Fruit fly (Drosophila melanogaster): ENCODE measurements around the gene CG7600.

The CG7600 gene

dm6 chr3L:11169299-11170181, 41.0 kb upstream of the CG7600 start, which contains the start of the genes wls and Adck5 (continued):
- TF ChIP-seq CG18262 (tag; optimal IDR thresholded peaks at IDR 0.05) = no peak
- TF ChIP-seq sd (tag; optimal IDR thresholded peaks at IDR 0.05) = no peak
- no peak for TF ChIP-seq HmgD (GFP tag; optimal IDR thresholded peaks at IDR 0.05)
- TF ChIP-seq Neu2 (GFP tag; optimal IDR thresholded peaks at IDR 0.05; ENCODE audit: borderline replicate concordance) = no peak
- TF ChIP-seq seq (GFP tag; IDR thresholded peaks at IDR 0.05) = no peak
- peak; percentile 70 for TF ChIP-seq CG13296 (GFP tag; optimal IDR thresholded peaks at IDR 0.05)
- TF ChIP-seq prd (optimal IDR thresholded peaks at IDR 0.05) = no peak
- TF ChIP-seq prd (GFP tag; IDR thresholded peaks at IDR 0.05) = no peak
- no peak for TF ChIP-seq ato (GFP tag; IDR thresholded peaks at IDR 0.05; ENCODE audit: partially characterized antibody)
- TF ChIP-seq bcd (GFP tag; optimal IDR thresholded peaks at IDR 0.05) = peak; percentile 59
- TF ChIP-seq E2f1 (GFP tag; IDR thresholded peaks at IDR 0.05) = no peak
- TF ChIP-seq CHES-1-like (GFP tag; optimal IDR thresholded peaks at IDR 0.05) = peak; percentile 54
- TF ChIP-seq pho (GFP tag; optimal IDR thresholded peaks at IDR 0.05) = peak; percentile 43
- TF ChIP-seq CG34422 (GFP tag; IDR thresholded peaks at IDR 0.05) = peak; percentile 61; the same call in 1 of the 3 replicates
- no peak for TF ChIP-seq Trl (optimal IDR thresholded peaks at IDR 0.05)
- peak; percentile 23 for TF ChIP-seq Trl (GFP tag; optimal IDR thresholded peaks at IDR 0.05)
- peak; percentile 81 for TF ChIP-seq CG14710 (tag; optimal IDR thresholded peaks at IDR 0.05)
- no peak for TF ChIP-seq ash1 (GFP tag; optimal IDR thresholded peaks at IDR 0.05)
- TF ChIP-seq dati (GFP tag; IDR thresholded peaks at IDR 0.05) = no peak
- TF ChIP-seq Camta (GFP tag; optimal IDR thresholded peaks at IDR 0.05) = peak; percentile 59
- TF ChIP-seq dmrt99B (tag; optimal IDR thresholded peaks at IDR 0.05) = no peak
- no peak for TF ChIP-seq dan (GFP tag; IDR thresholded peaks at IDR 0.05)
- TF ChIP-seq CG13424 (tag; optimal IDR thresholded peaks at IDR 0.05) = peak; percentile 21
- TF ChIP-seq unc-4 (GFP tag; IDR thresholded peaks at IDR 0.05; ENCODE audit: partially characterized antibody) = no peak
- TF ChIP-seq CG14014 (GFP tag; IDR thresholded peaks at IDR 0.05) = peak; percentile 20; the same call in 1 of the 2 replicates
- TF ChIP-seq wek (GFP tag; optimal IDR thresholded peaks at IDR 0.05) = peak; percentile 62
- 0 out of 2 replicates have a peak, but pooled peaks have one; percentile 35 for TF ChIP-seq Awh (GFP tag; IDR thresholded peaks at IDR 0.05)
- TF ChIP-seq CG8359 (GFP tag; optimal IDR thresholded peaks at IDR 0.05; ENCODE audit: borderline replicate concordance) = no peak
- no peak for TF ChIP-seq zen (tag; optimal IDR thresholded peaks at IDR 0.05)
- peak; percentile 62 for TF ChIP-seq CG12391 (tag; optimal IDR thresholded peaks at IDR 0.05)
- TF ChIP-seq CG8944 (GFP tag; optimal IDR thresholded peaks at IDR 0.05) = no peak
- peak; percentile 12; the same call in 1 of the 2 replicates for TF ChIP-seq CG13287 (GFP tag; IDR thresholded peaks at IDR 0.05; ENCODE audit: partially characterized antibody)
- TF ChIP-seq Bgb (GFP tag; IDR thresholded peaks at IDR 0.05; ENCODE audit: partially characterized antibody) = peak; percentile 24; the same call in 1 of the 2 replicates
- peak; percentile 41 for TF ChIP-seq Lhr (GFP tag; optimal IDR thresholded peaks at IDR 0.05)
- peak in 1 of 2 experiments; percentile 70 for TF ChIP-seq insv (GFP tag; optimal IDR thresholded peaks at IDR 0.05)
- no peak for TF ChIP-seq Gug (GFP tag; IDR thresholded peaks at IDR 0.05)
- no peak for TF ChIP-seq CG10565 (GFP tag; optimal IDR thresholded peaks at IDR 0.05)
- TF ChIP-seq ase (GFP tag; IDR thresholded peaks at IDR 0.05) = 0 out of 3 replicates have a peak, but pooled peaks have one; percentile 19
- no peak for TF ChIP-seq da (GFP tag; optimal IDR thresholded peaks at IDR 0.05)
- no peak for TF ChIP-seq CG10147 (GFP tag; optimal IDR thresholded peaks at IDR 0.05)
- TF ChIP-seq CG8290 (GFP tag; optimal IDR thresholded peaks at IDR 0.05) = no peak
- no peak for TF ChIP-seq CG8290 (tag; optimal IDR thresholded peaks at IDR 0.05)
- TF ChIP-seq CG7357 (GFP tag; IDR thresholded peaks at IDR 0.05) = no peak
- peak; percentile 41 for TF ChIP-seq pzg (GFP tag; optimal IDR thresholded peaks at IDR 0.05)
- no peak for TF ChIP-seq trh (GFP tag; optimal IDR thresholded peaks at IDR 0.05)
